Fruit fly (Drosophila melanogaster) whole organism, embryonic: Measurements from ENCODE around the gene Doc1.
A peak's percentile ranks its signal among the peaks of the same experiment; 100 is the strongest.

Experiments
- ATbp ChIP-seq: fragments of 200-800 bp; sonication (Bioruptor generic); optimal IDR thresholded peaks from 2 replicates; lab custom pipeline; 2017; ENCODE audit warnings: missing biosample characterization, mild to moderate bottlenecking, missing genetic modification characterization, missing genetic modification reagents
- BEAF-32 ChIP-seq: fragments of 200-800 bp; sonication (Bioruptor generic); optimal IDR thresholded peaks from 3 replicates; lab custom pipeline; 2017; ENCODE audit warnings: missing biosample characterization, missing genetic modification characterization, mild to moderate bottlenecking, moderate library complexity, missing genetic modification reagents
- Bgb ChIP-seq: fragments of 200-800 bp; sonication (Bioruptor generic); IDR thresholded peaks from 2 replicates; pipeline ENCODE4 v1.3.6; 2022; ENCODE audit warnings: missing biosample characterization, missing genetic modification characterization; ENCODE audit not compliant: partially characterized antibody
- BtbVII ChIP-seq: fragments of 200-800 bp; sonication (Bioruptor generic); optimal IDR thresholded peaks from 3 replicates; lab custom pipeline; 2017; ENCODE audit warnings: missing biosample characterization, mild to moderate bottlenecking, missing genetic modification characterization
- CG10147 ChIP-seq: fragments of 200-800 bp; sonication (Bioruptor generic); optimal IDR thresholded peaks from 2 replicates; lab custom pipeline; 2019; ENCODE audit warnings: missing biosample characterization, mild to moderate bottlenecking, missing genetic modification characterization, moderate library complexity
- CG11456 ChIP-seq: fragments of 200-800 bp; sonication (Bioruptor generic); IDR thresholded peaks from 3 replicates; pipeline ENCODE4 v1.3.6; 2022; ENCODE audit warnings: missing biosample characterization, missing genetic modification characterization
- CG12219 ChIP-seq: fragments of 200-800 bp; sonication (Bioruptor generic); optimal IDR thresholded peaks from 3 replicates; lab custom pipeline; 2018; ENCODE audit warnings: missing biosample characterization, mild to moderate bottlenecking, missing genetic modification characterization
- CG15011 ChIP-seq: fragments of 200-800 bp; sonication (Bioruptor generic); optimal IDR thresholded peaks from 3 replicates; lab custom pipeline; 2018; ENCODE audit warnings: missing biosample characterization, mild to moderate bottlenecking, missing genetic modification characterization
- CG15696 ChIP-seq: fragments of 200-800 bp; sonication (Bioruptor generic); optimal IDR thresholded peaks from 2 replicates; lab custom pipeline; 2019; ENCODE audit warnings: missing biosample characterization, mild to moderate bottlenecking, missing genetic modification characterization, moderate library complexity
- CG16813 ChIP-seq: fragments of 200-800 bp; sonication (Bioruptor generic); IDR thresholded peaks from 3 replicates; pipeline ENCODE4 v1.3.6; 2022; ENCODE audit warnings: missing biosample characterization, missing genetic modification characterization; ENCODE audit not compliant: partially characterized antibody
- CG17359 ChIP-seq: fragments of 200-800 bp; sonication (Bioruptor generic); optimal IDR thresholded peaks from 3 replicates; lab custom pipeline; 2018; ENCODE audit warnings: missing biosample characterization, mild to moderate bottlenecking, missing genetic modification characterization, moderate library complexity
- CG1832 ChIP-seq: fragments of 200-800 bp; sonication (Bioruptor generic); optimal IDR thresholded peaks from 2 replicates; lab custom pipeline; 2017; ENCODE audit warnings: missing biosample characterization, mild to moderate bottlenecking, missing genetic modification characterization, inconsistent platforms
- CG2129 ChIP-seq: fragments of 200-800 bp; sonication (Bioruptor generic); IDR thresholded peaks from 2 replicates; pipeline ENCODE4 v1.3.6; 2022; ENCODE audit warnings: missing biosample characterization, missing genetic modification characterization; ENCODE audit not compliant: partially characterized antibody
- CG3065 ChIP-seq: fragments of 200-800 bp; sonication (Bioruptor generic); optimal IDR thresholded peaks from 2 replicates; lab custom pipeline; 2016; ENCODE audit warnings: missing biosample characterization, missing genetic modification characterization
- CG4820 ChIP-seq: fragments of 200-800 bp; sonication (Bioruptor generic); optimal IDR thresholded peaks from 3 replicates; lab custom pipeline; 2016; ENCODE audit warnings: missing biosample characterization, missing genetic modification characterization
- CG7556 ChIP-seq: fragments of 200-800 bp; sonication (Bioruptor generic); optimal IDR thresholded peaks from 2 replicates; lab custom pipeline; 2017; ENCODE audit warnings: missing biosample characterization, mild to moderate bottlenecking, missing genetic modification characterization
- CG7839 ChIP-seq: fragments of 200-800 bp; sonication (Bioruptor generic); optimal IDR thresholded peaks from 3 replicates; lab custom pipeline; 2018; ENCODE audit warnings: missing biosample characterization, mild to moderate bottlenecking, missing genetic modification characterization, moderate library complexity
- CG8924 ChIP-seq: fragments of 200-800 bp; optimal IDR thresholded peaks from 3 replicates; lab custom pipeline; 2019; ENCODE audit warnings: missing biosample characterization, mild to moderate bottlenecking, missing genetic modification characterization, moderate library complexity
- CG8944 ChIP-seq: fragments of 200-800 bp; sonication (Bioruptor generic); optimal IDR thresholded peaks from 3 replicates; lab custom pipeline; 2016; ENCODE audit warnings: missing biosample characterization, missing genetic modification characterization
- CG9817 ChIP-seq: fragments of 200-800 bp; sonication (Bioruptor generic); optimal IDR thresholded peaks from 2 replicates; lab custom pipeline; 2018; ENCODE audit warnings: missing biosample characterization, mild to moderate bottlenecking, missing genetic modification characterization, moderate library complexity
- CoRest ChIP-seq: fragments of 200-800 bp; sonication (Bioruptor generic); optimal IDR thresholded peaks from 3 replicates; lab custom pipeline; 2018; ENCODE audit warnings: missing biosample characterization, mild to moderate bottlenecking, missing genetic modification characterization, moderate library complexity
- Dref ChIP-seq: fragments of 200-800 bp; sonication (Bioruptor generic); IDR thresholded peaks from 2 replicates; pipeline ENCODE4 v1.3.6; 2022; ENCODE audit warnings: missing biosample characterization, missing genetic modification characterization
- E2f1 ChIP-seq: fragments of 200-800 bp; sonication (Bioruptor generic); IDR thresholded peaks from 2 replicates; pipeline ENCODE4 v1.3.6; 2022; ENCODE audit warnings: missing biosample characterization, missing genetic modification characterization
- H2.0 ChIP-seq: fragments of 200-800 bp; sonication (Bioruptor generic); IDR thresholded peaks from 2 replicates; pipeline ENCODE4 v1.3.6; 2022; ENCODE audit warnings: missing biosample characterization, missing genetic modification characterization
- HLH3B ChIP-seq: fragments of 200-800 bp; sonication (Bioruptor generic); IDR thresholded peaks from 2 replicates; pipeline ENCODE4 v1.3.6; 2022; ENCODE audit warnings: missing biosample characterization, missing genetic modification characterization
- Hey ChIP-seq: fragments of 200-800 bp; sonication (Bioruptor generic); optimal IDR thresholded peaks from 3 replicates; lab custom pipeline; 2018; ENCODE audit warnings: missing biosample characterization, mild to moderate bottlenecking, missing genetic modification characterization
- HmgZ ChIP-seq: fragments of 200-800 bp; sonication (Bioruptor generic); optimal IDR thresholded peaks from 2 replicates; lab custom pipeline; 2018; ENCODE audit warnings: missing biosample characterization, mild to moderate bottlenecking, missing genetic modification characterization
- Hmr ChIP-seq: fragments of 200-800 bp; sonication (Bioruptor generic); optimal IDR thresholded peaks from 3 replicates; lab custom pipeline; 2017; ENCODE audit warnings: mild to moderate bottlenecking, missing biosample characterization, missing genetic modification reagents, missing genetic modification characterization
- Hr51 ChIP-seq, 2 experiments: fragments of 200-800 bp; sonication (Bioruptor generic); optimal IDR thresholded peaks; 2 replicates in 1 of 2; 3 replicates in 1 of 2; lab custom pipeline; 2016 to 2018; ENCODE audit warnings: missing biosample characterization in 2 of 2, missing genetic modification characterization in 2 of 2, mild to moderate bottlenecking in 1 of 2, moderate library complexity in 1 of 2
- Med ChIP-seq: fragments of 200-800 bp; sonication (Bioruptor generic); peaks from one replicate; lab custom pipeline; 2016; ENCODE audit warnings: missing biosample characterization, missing genetic modification characterization, mild to moderate bottlenecking, inconsistent platforms, moderate library complexity
- NFAT ChIP-seq: fragments of 200-800 bp; sonication (Bioruptor generic); IDR thresholded peaks from 2 replicates; pipeline ENCODE4 v1.3.6; 2022; ENCODE audit warnings: missing biosample characterization, missing genetic modification characterization
- Nf-YB ChIP-seq: fragments of 200-800 bp; sonication (Bioruptor generic); optimal IDR thresholded peaks from 3 replicates; lab custom pipeline; 2019; ENCODE audit warnings: missing biosample characterization, mild to moderate bottlenecking, missing genetic modification characterization, moderate library complexity
- Rx ChIP-seq: fragments of 200-800 bp; sonication (Bioruptor generic); IDR thresholded peaks from 2 replicates; pipeline ENCODE4 v1.3.6; 2022; ENCODE audit warnings: missing biosample characterization, missing genetic modification characterization
- Sin3A ChIP-seq: fragments of >200 bp; optimal IDR thresholded peaks from 2 replicates; lab custom pipeline; 2018
- Sox100B ChIP-seq: fragments of 200-800 bp; sonication (Bioruptor generic); optimal IDR thresholded peaks from 3 replicates; lab custom pipeline; 2018; ENCODE audit warnings: missing biosample characterization, mild to moderate bottlenecking, missing genetic modification characterization
- Xrp1 ChIP-seq: fragments of 200-800 bp; sonication (Bioruptor generic); IDR thresholded peaks from 2 replicates; pipeline ENCODE4 v1.3.6; 2022; ENCODE audit warnings: missing biosample characterization, missing genetic modification characterization
- ab ChIP-seq: fragments of 200-800 bp; sonication (Bioruptor generic); optimal IDR thresholded peaks from 2 replicates; lab custom pipeline; 2016; ENCODE audit warnings: missing biosample characterization, missing genetic modification characterization
- abd-A ChIP-seq: fragments of 200-800 bp; sonication (Bioruptor generic); optimal IDR thresholded peaks from 3 replicates; lab custom pipeline; 2019; ENCODE audit warnings: missing biosample characterization, mild to moderate bottlenecking, missing genetic modification characterization, moderate library complexity
- btn ChIP-seq: fragments of 200-800 bp; sonication (Bioruptor generic); optimal IDR thresholded peaks from 2 replicates; lab custom pipeline; 2016; ENCODE audit warnings: missing biosample characterization, missing genetic modification characterization
- corto ChIP-seq: fragments of 200-800 bp; sonication (Bioruptor generic); optimal IDR thresholded peaks from 2 replicates; lab custom pipeline; 2016; ENCODE audit warnings: missing biosample characterization, mild to moderate bottlenecking, missing genetic modification characterization, moderate library complexity
- eyg ChIP-seq: fragments of 200-800 bp; sonication (Bioruptor generic); optimal IDR thresholded peaks from 3 replicates; lab custom pipeline; 2016; ENCODE audit warnings: missing biosample characterization, missing genetic modification characterization
- her ChIP-seq: fragments of 200-800 bp; sonication (Bioruptor generic); optimal IDR thresholded peaks from 2 replicates; lab custom pipeline; 2016; ENCODE audit warnings: missing biosample characterization, missing genetic modification characterization
- knrl ChIP-seq: fragments of 200-800 bp; sonication (Bioruptor generic); IDR thresholded peaks from 3 replicates; pipeline ENCODE4 v1.3.6; 2022; ENCODE audit warnings: missing biosample characterization, missing genetic modification characterization; ENCODE audit not compliant: partially characterized antibody
- nmo ChIP-seq: fragments of 200-800 bp; sonication (Bioruptor generic); optimal IDR thresholded peaks from 2 replicates; lab custom pipeline; 2018; ENCODE audit warnings: missing biosample characterization, mild to moderate bottlenecking, missing genetic modification characterization, moderate library complexity
- run ChIP-seq: fragments of 200-800 bp; sonication (Bioruptor generic); optimal IDR thresholded peaks from 3 replicates; lab custom pipeline; 2018; ENCODE audit warnings: missing biosample characterization, mild to moderate bottlenecking, missing genetic modification characterization
- schlank ChIP-seq: fragments of 200-800 bp; sonication (Bioruptor generic); optimal IDR thresholded peaks from 2 replicates; lab custom pipeline; 2018; ENCODE audit warnings: missing biosample characterization, mild to moderate bottlenecking, missing genetic modification characterization
- stc ChIP-seq: fragments of 200-800 bp; sonication (Bioruptor generic); IDR thresholded peaks from 2 replicates; pipeline ENCODE4 v1.3.6; 2022; ENCODE audit warnings: missing biosample characterization, missing genetic modification characterization
- ttk ChIP-seq: fragments of 200-800 bp; sonication (Bioruptor generic); IDR thresholded peaks from 2 replicates; pipeline ENCODE4 v2.1.2; 2022; ENCODE audit warnings: missing biosample characterization, missing genetic modification characterization
- twi ChIP-seq: fragments of 200-800 bp; optimal IDR thresholded peaks from 2 replicates; lab custom pipeline; 2019; ENCODE audit warnings: missing biosample characterization, mild to moderate bottlenecking, missing genetic modification characterization, moderate library complexity

The Doc1 gene

DNA sequence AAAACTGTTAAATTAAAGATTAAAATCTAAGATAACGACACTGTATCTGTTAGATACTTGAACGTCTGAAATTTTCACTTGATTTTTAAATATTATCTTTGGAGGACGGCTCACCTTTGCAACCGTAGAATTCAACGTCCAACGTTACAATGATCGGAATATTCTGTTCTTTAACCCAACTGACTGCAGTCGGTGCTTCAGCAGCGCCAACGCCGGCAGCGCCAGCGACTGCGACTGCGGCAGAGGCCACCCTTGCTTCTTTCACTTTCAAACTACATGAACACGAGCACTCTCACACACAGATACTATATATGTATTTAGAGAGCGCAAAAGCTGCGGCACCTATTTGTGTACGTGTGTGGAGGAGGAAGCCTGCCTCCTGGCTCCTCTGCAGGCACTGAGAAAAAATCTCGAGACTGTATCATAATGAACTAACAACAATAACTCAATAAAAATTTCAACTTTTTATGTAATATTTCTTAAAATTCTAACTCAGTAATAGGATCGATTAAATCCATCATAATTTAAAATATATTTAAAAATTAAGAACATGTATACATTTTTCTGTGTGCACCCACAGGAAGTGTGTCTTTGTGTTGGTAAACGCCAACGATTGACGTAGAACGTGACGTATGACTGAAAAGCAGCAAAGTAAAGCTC is 16.4 kb downstream of the Doc1 start (continued):
- TF ChIP-seq ATbp (GFP tag; lab: Kevin White, UChicago) (peak; percentile 91), corto (peak; percentile 96), CG12219 (GFP tag; lab: Kevin White, UChicago) (peak; percentile 74), CG3065 (peak; percentile 76), CG15696 (tag; lab: Kevin White, UChicago) (peak; percentile 71), Sox100B (GFP tag; lab: Kevin White, UChicago) (peak; percentile 86), run (tag; lab: Kevin White, UChicago) (peak; percentile 59), E2f1 (GFP tag; lab: Robert Waterston, UW) (peak; percentile 83), abd-A (tag; lab: Kevin White, UChicago) (peak; percentile 81), CG10147 (GFP tag; lab: Kevin White, UChicago) (peak; percentile 94), CG4820 (GFP tag; lab: Kevin White, UChicago) (peak; percentile 80), eyg (GFP tag; lab: Kevin White, UChicago) (peak; percentile 11), ttk (GFP tag; lab: Robert Waterston, UW) (peak; percentile 87), Rx (GFP tag; lab: Robert Waterston, UW) (peak; percentile 77), HmgZ (peak; percentile 94), BtbVII (GFP tag; lab: Kevin White, UChicago) (peak; percentile 89), CG9817 (tag; lab: Kevin White, UChicago) (peak; percentile 89), her (GFP tag; lab: Kevin White, UChicago) (peak; percentile 11), CG7556 (GFP tag; lab: Kevin White, UChicago) (peak; percentile 96), CG2129 (GFP tag; lab: Robert Waterston, UW) (no peak), Hr51 (GFP tag; optimal IDR thresholded peaks at IDR 0.05; lab: Kevin White, UChicago) (peak; percentile 57 to 91), Xrp1 (peak; percentile 94), CG7839 (peak; percentile 95), H2.0 (GFP tag; lab: Robert Waterston, UW) (peak; percentile 86), CoRest (tag; lab: Kevin White, UChicago) (peak; percentile 94), CG11456 (GFP tag; lab: Robert Waterston, UW) (peak; percentile 87), CG8924 (tag; lab: Kevin White, UChicago) (peak; percentile 96), BEAF-32 (GFP tag; lab: Kevin White, UChicago) (no peak), knrl (GFP tag; lab: Robert Waterston, UW) (no peak), Bgb (GFP tag; lab: Robert Waterston, UW) (no peak), Med (peak; percentile 90), CG15011 (GFP tag; lab: Kevin White, UChicago) (peak; percentile 83), CG8944 (GFP tag; lab: Kevin White, UChicago) (peak; percentile 51), schlank (tag; lab: Kevin White, UChicago) (peak; percentile 65), twi (tag; lab: Kevin White, UChicago) (peak; percentile 85), Nf-YB (GFP tag; lab: Kevin White, UChicago) (peak; percentile 75), Dref (GFP tag; lab: Robert Waterston, UW) (0 out of 2 replicates have a peak, but pooled peaks have one; percentile 27), stc (peak; percentile 84), ab (GFP tag; lab: Kevin White, UChicago) (no peak), HLH3B (peak; percentile 91), CG16813 (no peak), Sin3A (lab: Kevin White, UChicago) (no peak), CG17359 (tag; lab: Kevin White, UChicago) (peak; percentile 91), NFAT (GFP tag; lab: Robert Waterston, UW) (peak; percentile 77; the same call in 1 of the 2 replicates), CG1832 (GFP tag; lab: Kevin White, UChicago) (no peak), nmo (GFP tag; lab: Kevin White, UChicago) (peak; percentile 93), Hey (tag; lab: Kevin White, UChicago) (peak; percentile 44), btn (no peak), Hmr (peak; percentile 96)
